ENCODE assay signal across 5 fruit fly cellular contexts in genomic region chr3L:8657429-8657754, dm6.
TF ChIP-seq lines count a peak whose summit lies in the region.

No protein-coding gene starts in this region.

- TF ChIP-seq CTCF in whole organism, embryonic (GFP tag; optimal IDR thresholded peaks at IDR 0.05; lab: Kevin White, UChicago): no peak

TF ChIP-seq in whole organism, adult, 20 proteins besides CTCF, POLR2A, EP300 and RAD21:
- TF ChIP-seq CG7101 (tag; optimal IDR thresholded peaks at IDR 0.05; lab: Kevin White, UChicago) (peak; percentile 15), bab1 (GFP tag; optimal IDR thresholded peaks at IDR 0.05; lab: Kevin White, UChicago) (no peak), Mnt (GFP tag; optimal IDR thresholded peaks at IDR 0.05; lab: Kevin White, UChicago) (no peak), CG5204 (GFP tag; optimal IDR thresholded peaks at IDR 0.05; lab: Kevin White, UChicago) (peak; percentile 43)

TF ChIP-seq in whole organism, embryonic, 481 proteins besides CTCF, POLR2A, EP300 and RAD21 (continues in another document):
- peak; percentile 22 for TF ChIP-seq CG7839 (tag; optimal IDR thresholded peaks at IDR 0.05; lab: Kevin White, UChicago)
- peak; percentile 22; the same call in 1 of the 2 replicates for TF ChIP-seq vvl (GFP tag; IDR thresholded peaks at IDR 0.05; lab: Robert Waterston, UW)
- TF ChIP-seq Xrp1 (GFP tag; IDR thresholded peaks at IDR 0.05; lab: Robert Waterston, UW): peak; percentile 55; the same call in 1 of the 2 replicates
- TF ChIP-seq ase (GFP tag; IDR thresholded peaks at IDR 0.05; lab: Robert Waterston, UW): no peak
- TF ChIP-seq dm (GFP tag; optimal IDR thresholded peaks at IDR 0.05; lab: Kevin White, UChicago): no peak
- TF ChIP-seq CG17802 (tag; optimal IDR thresholded peaks at IDR 0.05; lab: Kevin White, UChicago): no peak
- TF ChIP-seq slbo (GFP tag; IDR thresholded peaks at IDR 0.05; lab: Robert Waterston, UW): 0 out of 2 replicates have a peak, but pooled peaks have one; percentile 20
- 0 out of 2 replicates have a peak, but pooled peaks have one; percentile 23 for TF ChIP-seq al (GFP tag; IDR thresholded peaks at IDR 0.05; lab: Robert Waterston, UW)
- TF ChIP-seq CG8089 (GFP tag; optimal IDR thresholded peaks at IDR 0.05; lab: Kevin White, UChicago): no peak
- TF ChIP-seq gem (tag; optimal IDR thresholded peaks at IDR 0.05; lab: Kevin White, UChicago): peak; percentile 26
- TF ChIP-seq HLH54F (GFP tag; optimal IDR thresholded peaks at IDR 0.05; lab: Kevin White, UChicago): no peak
- peak; percentile 88 for TF ChIP-seq Med (GFP tag; lab: Kevin White, UChicago)
- no peak for TF ChIP-seq Lpt (GFP tag; optimal IDR thresholded peaks at IDR 0.05; lab: Kevin White, UChicago)
- peak; percentile 37; the same call in 1 of the 2 replicates for TF ChIP-seq CG9932 (GFP tag; IDR thresholded peaks at IDR 0.05; lab: Robert Waterston, UW)
- TF ChIP-seq lmd (GFP tag; IDR thresholded peaks at IDR 0.05; lab: Robert Waterston, UW): peak; percentile 38; the same call in 1 of the 2 replicates
- peak; percentile 1 for TF ChIP-seq CG2678 (tag; optimal IDR thresholded peaks at IDR 0.05; lab: Kevin White, UChicago)
- peak; percentile 78 for TF ChIP-seq Drgx (GFP tag; IDR thresholded peaks at IDR 0.05; lab: Robert Waterston, UW)
- peak; percentile 23 for TF ChIP-seq CG2712 (tag; optimal IDR thresholded peaks at IDR 0.05; lab: Kevin White, UChicago)
- peak; percentile 52 for TF ChIP-seq nom (GFP tag; optimal IDR thresholded peaks at IDR 0.05; lab: Kevin White, UChicago)
- TF ChIP-seq twi (tag; optimal IDR thresholded peaks at IDR 0.05; lab: Kevin White, UChicago): no peak
- no peak for TF ChIP-seq CG10274 (GFP tag; optimal IDR thresholded peaks at IDR 0.05; lab: Kevin White, UChicago)

TF ChIP-seq in whole organism, prepupa, 60 proteins besides CTCF, POLR2A, EP300 and RAD21 (continues in another document):
- TF ChIP-seq CG8119 (GFP tag; IDR thresholded peaks at IDR 0.05; lab: Robert Waterston, UW): peak; percentile 52; the same call in 2 of the 3 replicates
- TF ChIP-seq Lpt (GFP tag; optimal IDR thresholded peaks at IDR 0.05; lab: Kevin White, UChicago): no peak
- peak; percentile 71 for TF ChIP-seq eg (GFP tag; IDR thresholded peaks at IDR 0.05; lab: Robert Waterston, UW)
- TF ChIP-seq CG11902 (GFP tag; optimal IDR thresholded peaks at IDR 0.05; lab: Kevin White, UChicago): peak; percentile 90
- TF ChIP-seq CG1621 (tag; optimal IDR thresholded peaks at IDR 0.05; lab: Kevin White, UChicago): peak; percentile 81
- peak; percentile 79 for TF ChIP-seq achi (GFP tag; optimal IDR thresholded peaks at IDR 0.05; lab: Kevin White, UChicago)
- peak; percentile 91 for TF ChIP-seq cyc (GFP tag; optimal IDR thresholded peaks at IDR 0.05; lab: Kevin White, UChicago)
- peak; percentile 90 for TF ChIP-seq CG6792 (GFP tag; optimal IDR thresholded peaks at IDR 0.05; lab: Kevin White, UChicago)
- peak; percentile 97 for TF ChIP-seq svp (GFP tag; lab: Kevin White, UChicago)
- peak; percentile 84 for TF ChIP-seq fd59A (GFP tag; optimal IDR thresholded peaks at IDR 0.05; lab: Kevin White, UChicago)
- TF ChIP-seq Sox15 (GFP tag; optimal IDR thresholded peaks at IDR 0.05; lab: Kevin White, UChicago): peak; percentile 81
- peak; percentile 74 for TF ChIP-seq CG11294 (GFP tag; IDR thresholded peaks at IDR 0.05; lab: Robert Waterston, UW)
- TF ChIP-seq Hr38 (GFP tag; optimal IDR thresholded peaks at IDR 0.05; lab: Kevin White, UChicago): no peak
- peak; percentile 86 for TF ChIP-seq spab (GFP tag; optimal IDR thresholded peaks at IDR 0.05; lab: Kevin White, UChicago)
- peak; percentile 93 for TF ChIP-seq CG3032 (tag; optimal IDR thresholded peaks at IDR 0.05; lab: Kevin White, UChicago)
- TF ChIP-seq CG11762 (GFP tag; optimal IDR thresholded peaks at IDR 0.05; lab: Kevin White, UChicago; ENCODE audit: insufficient read depth): peak; percentile 86
- TF ChIP-seq CG6854 (GFP tag; optimal IDR thresholded peaks at IDR 0.05; lab: Kevin White, UChicago): peak; percentile 60
- TF ChIP-seq CG6163 (GFP tag; IDR thresholded peaks at IDR 0.05; lab: Robert Waterston, UW): peak; percentile 89
- peak; percentile 89 for TF ChIP-seq CG7368 (GFP tag; optimal IDR thresholded peaks at IDR 0.05; lab: Kevin White, UChicago)
- TF ChIP-seq Ets96B (tag; optimal IDR thresholded peaks at IDR 0.05; lab: Kevin White, UChicago): peak; percentile 91
- peak; percentile 72 for TF ChIP-seq vri (GFP tag; optimal IDR thresholded peaks at IDR 0.05; lab: Kevin White, UChicago)
- TF ChIP-seq salr (GFP tag; optimal IDR thresholded peaks at IDR 0.05; lab: Kevin White, UChicago): peak in 1 of 2 experiments; percentile 73

TF ChIP-seq in whole organism, pupa, 21 proteins besides CTCF, POLR2A, EP300 and RAD21:
- peak; percentile 85 for TF ChIP-seq CG9948 (tag; optimal IDR thresholded peaks at IDR 0.05; lab: Kevin White, UChicago)
- TF ChIP-seq D1 (tag; optimal IDR thresholded peaks at IDR 0.05; lab: Kevin White, UChicago): peak; percentile 85
- peak; percentile 82 for TF ChIP-seq Snoo (tag; optimal IDR thresholded peaks at IDR 0.05; lab: Kevin White, UChicago)
- peak; percentile 68; the same call in 2 of the 3 replicates for TF ChIP-seq fd96Ca (GFP tag; IDR thresholded peaks at IDR 0.05; lab: Robert Waterston, UW)
- TF ChIP-seq CG13204 (GFP tag; optimal IDR thresholded peaks at IDR 0.05; lab: Kevin White, UChicago): peak; percentile 94
- peak; percentile 53; the same call in 1 of the 2 replicates for TF ChIP-seq Ets98B (GFP tag; IDR thresholded peaks at IDR 0.05; lab: Robert Waterston, UW)
- TF ChIP-seq CG32121 (GFP tag; IDR thresholded peaks at IDR 0.05; lab: Robert Waterston, UW): peak; percentile 81
- peak; percentile 88 for TF ChIP-seq Pif1A (GFP tag; optimal IDR thresholded peaks at IDR 0.05; lab: Kevin White, UChicago)
- peak; percentile 80 for TF ChIP-seq gl (tag; optimal IDR thresholded peaks at IDR 0.05; lab: Kevin White, UChicago)
- TF ChIP-seq CG8159 (tag; optimal IDR thresholded peaks at IDR 0.05; lab: Kevin White, UChicago): peak; percentile 95
- TF ChIP-seq EcR (GFP tag; optimal IDR thresholded peaks at IDR 0.05; lab: Kevin White, UChicago): peak; percentile 85
- TF ChIP-seq CG15710 (tag; optimal IDR thresholded peaks at IDR 0.05; lab: Kevin White, UChicago): peak; percentile 91
- no peak for TF ChIP-seq CG12605 (GFP tag; IDR thresholded peaks at IDR 0.05; lab: Robert Waterston, UW)
- no peak for TF ChIP-seq CG10348 (GFP tag; IDR thresholded peaks at IDR 0.05; lab: Robert Waterston, UW)
- TF ChIP-seq rn (GFP tag; IDR thresholded peaks at IDR 0.05; lab: Robert Waterston, UW): peak; percentile 47; the same call in 1 of the 2 replicates
- peak; percentile 84 for TF ChIP-seq Pif1B (GFP tag; optimal IDR thresholded peaks at IDR 0.05; lab: Kevin White, UChicago)
- peak; percentile 88 for TF ChIP-seq CG4496 (GFP tag; IDR thresholded peaks at IDR 0.05; lab: Robert Waterston, UW)
- peak; percentile 78 for TF ChIP-seq CG34367 (tag; optimal IDR thresholded peaks at IDR 0.05; lab: Kevin White, UChicago)
- peak; percentile 47 for TF ChIP-seq CG8301 (tag; optimal IDR thresholded peaks at IDR 0.05; lab: Kevin White, UChicago)
- TF ChIP-seq CG17806 (tag; optimal IDR thresholded peaks at IDR 0.05; lab: Kevin White, UChicago): peak; percentile 89
- peak; percentile 62 for TF ChIP-seq CG14655 (GFP tag; optimal IDR thresholded peaks at IDR 0.05; lab: Kevin White, UChicago)

TF ChIP-seq in whole organism, wandering third instar larva, 38 proteins besides CTCF, POLR2A, EP300 and RAD21 (continues in another document):
- TF ChIP-seq Dfd (GFP tag; optimal IDR thresholded peaks at IDR 0.05; lab: Kevin White, UChicago): no peak
- TF ChIP-seq foxo (GFP tag; optimal IDR thresholded peaks at IDR 0.05; lab: Kevin White, UChicago): peak in 1 of 2 experiments; percentile 89
- TF ChIP-seq pan (optimal IDR thresholded peaks at IDR 0.05; lab: Kevin White, UChicago): no peak
- TF ChIP-seq dl (GFP tag; optimal IDR thresholded peaks at IDR 0.05; lab: Kevin White, UChicago; ENCODE audit: insufficient read depth in 1 of 2, partially characterized antibody in 2 of 2): no peak
- no peak for TF ChIP-seq GATAd (GFP tag; optimal IDR thresholded peaks at IDR 0.05; lab: Kevin White, UChicago)
- peak; percentile 89 for TF ChIP-seq HLH106 (tag; optimal IDR thresholded peaks at IDR 0.05; lab: Kevin White, UChicago)
- TF ChIP-seq h (GFP tag; optimal IDR thresholded peaks at IDR 0.05; lab: Kevin White, UChicago): peak; percentile 90
- TF ChIP-seq Jra (GFP tag; optimal IDR thresholded peaks at IDR 0.05; lab: Kevin White, UChicago): peak; percentile 59
- TF ChIP-seq woc (GFP tag; optimal IDR thresholded peaks at IDR 0.05; lab: Kevin White, UChicago): peak; percentile 85
- peak; percentile 84 for TF ChIP-seq OdsH (GFP tag; optimal IDR thresholded peaks at IDR 0.05; lab: Kevin White, UChicago)
- TF ChIP-seq Mio (GFP tag; optimal IDR thresholded peaks at IDR 0.05; lab: Kevin White, UChicago): no peak
- peak; percentile 53 for TF ChIP-seq Rel (GFP tag; optimal IDR thresholded peaks at IDR 0.05; lab: Kevin White, UChicago)
- peak; percentile 58 for TF ChIP-seq Rel (tag; optimal IDR thresholded peaks at IDR 0.05; lab: Kevin White, UChicago)
- TF ChIP-seq sage (GFP tag; optimal IDR thresholded peaks at IDR 0.05; lab: Kevin White, UChicago): peak; percentile 31
- TF ChIP-seq tai (GFP tag; optimal IDR thresholded peaks at IDR 0.05; lab: Kevin White, UChicago): peak; percentile 64
- TF ChIP-seq Vsx2 (GFP tag; optimal IDR thresholded peaks at IDR 0.05; lab: Kevin White, UChicago; ENCODE audit: partially characterized antibody): no peak
- TF ChIP-seq lola (GFP tag; optimal IDR thresholded peaks at IDR 0.05; lab: Kevin White, UChicago): no peak
- peak; percentile 93 for TF ChIP-seq fru (GFP tag; optimal IDR thresholded peaks at IDR 0.05; lab: Kevin White, UChicago)
- peak; percentile 65 for TF ChIP-seq psq (GFP tag; optimal IDR thresholded peaks at IDR 0.05; lab: Kevin White, UChicago)
- TF ChIP-seq CG9705 (GFP tag; optimal IDR thresholded peaks at IDR 0.05; lab: Kevin White, UChicago): peak; percentile 62
- TF ChIP-seq dsf (GFP tag; optimal IDR thresholded peaks at IDR 0.05; lab: Kevin White, UChicago; ENCODE audit: borderline replicate concordance): no peak
- peak; percentile 84 for TF ChIP-seq br (GFP tag; optimal IDR thresholded peaks at IDR 0.05; lab: Kevin White, UChicago)
- TF ChIP-seq rgr (GFP tag; optimal IDR thresholded peaks at IDR 0.05; lab: Kevin White, UChicago): peak; percentile 79
- peak; percentile 88 for TF ChIP-seq Sp1 (GFP tag; optimal IDR thresholded peaks at IDR 0.05; lab: Kevin White, UChicago)
- TF ChIP-seq CG32264 (GFP tag; optimal IDR thresholded peaks at IDR 0.05; lab: Kevin White, UChicago): peak; percentile 80
- peak; percentile 76 for TF ChIP-seq Hnf4 (GFP tag; optimal IDR thresholded peaks at IDR 0.05; lab: Kevin White, UChicago)
- TF ChIP-seq ey (GFP tag; optimal IDR thresholded peaks at IDR 0.05; lab: Kevin White, UChicago): peak; percentile 85
- no peak for TF ChIP-seq Abd-B (GFP tag; optimal IDR thresholded peaks at IDR 0.05; lab: Kevin White, UChicago)
- no peak for TF ChIP-seq Hr78 (GFP tag; optimal IDR thresholded peaks at IDR 0.05; lab: Kevin White, UChicago)
- TF ChIP-seq brk (GFP tag; optimal IDR thresholded peaks at IDR 0.05; lab: Kevin White, UChicago): peak; percentile 63
